Worm (Caenorhabditis elegans) whole organism, midembryonic: ENCODE data around the gene Y57G11B.3.

Experiments
- T22C8.4 ChIP-seq: fragments of 200-800 bp; sonication (Bioruptor generic); IDR thresholded peaks from 2 replicates; pipeline ENCODE4 v1.3.6; 2022; ENCODE audit warnings: missing genetic modification characterization, missing compliant biosample characterization
- cog-1 ChIP-seq: sonication (generic microtip); optimal IDR thresholded peaks from 2 replicates; lab custom pipeline; 2016; ENCODE audit warnings: missing genetic modification characterization, missing compliant biosample characterization
- flt-1 ChIP-seq: fragments of 200-800 bp; sonication (Bioruptor generic); IDR thresholded peaks from 2 replicates; pipeline ENCODE4 v1.3.6; 2022; ENCODE audit warnings: missing genetic modification characterization, missing compliant biosample characterization
- klf-2 ChIP-seq: fragments of 200-800 bp; sonication (Bioruptor generic); conservative IDR thresholded peaks from 2 replicates; pipeline ENCODE4 v1.3.6; 2022; ENCODE audit warnings: missing genetic modification reagents, missing genetic modification characterization, missing compliant biosample characterization
- ref-1 ChIP-seq: fragments of 200-800 bp; sonication (Bioruptor generic); conservative IDR thresholded peaks from 2 replicates; pipeline ENCODE4 v1.3.6; 2022; ENCODE audit warnings: missing genetic modification reagents, missing genetic modification characterization, missing compliant biosample characterization
- tab-1 ChIP-seq: fragments of 200-800 bp; sonication (Bioruptor generic); IDR thresholded peaks from 2 replicates; pipeline ENCODE4 v1.3.6; 2022; ENCODE audit warnings: missing genetic modification characterization, missing compliant biosample characterization
- ztf-23 ChIP-seq: fragments of 200-800 bp; sonication (Bioruptor generic); IDR thresholded peaks from 2 replicates; pipeline ENCODE4 v1.3.6; 2022; ENCODE audit warnings: missing genetic modification reagents, missing genetic modification characterization, missing compliant biosample characterization
- ztf-29 ChIP-seq: fragments of 200-800 bp; sonication (Bioruptor generic); IDR thresholded peaks from 2 replicates; pipeline ENCODE4 v1.3.6; 2022; ENCODE audit warnings: missing genetic modification reagents, missing genetic modification characterization, missing compliant biosample characterization

ce11 chrIV:14576471-14576870 lies 2.3 kb upstream of the Y57G11B.3 start:
- TF ChIP-seq T22C8.4 (GFP tag; lab: Robert Waterston, UW): peak; percentile 71
- TF ChIP-seq ztf-29 (GFP tag; lab: Robert Waterston, UW): peak; percentile 63; the same call in 1 of the 2 replicates
- no peak for TF ChIP-seq ref-1
- peak; percentile 80 for TF ChIP-seq klf-2 (GFP tag; lab: Robert Waterston, UW)
- TF ChIP-seq tab-1: no peak
- TF ChIP-seq flt-1 (GFP tag; lab: Robert Waterston, UW): peak; percentile 83
- no peak for TF ChIP-seq ztf-23 (GFP tag; lab: Robert Waterston, UW)
- no peak for TF ChIP-seq cog-1 (tag; lab: Kevin White, UChicago)
